Worm (Caenorhabditis elegans): ENCODE results near the gene col-81.

Gene col-81

ce11 chrII:11041846-11042262, 28.3 kb upstream of the col-81 start:
- TF ChIP-seq lin-13 (tag; optimal IDR thresholded peaks at IDR 0.05) (no peak), mep-1 (tag; optimal IDR thresholded peaks at IDR 0.05) (no peak), unc-120 (tag; optimal IDR thresholded peaks at IDR 0.05; ENCODE audit: poor library complexity, severe bottlenecking) (peak; percentile 60), tbx-8 (GFP tag; optimal IDR thresholded peaks at IDR 0.05) (no peak), pha-4 (tag; optimal IDR thresholded peaks at IDR 0.05) (no peak), hlh-1 (tag; optimal IDR thresholded peaks at IDR 0.05) (peak; percentile 90), unc-62 (GFP tag; optimal IDR thresholded peaks at IDR 0.05) (peak; percentile 58), nhr-2 (tag; optimal IDR thresholded peaks at IDR 0.05) (no peak), ceh-43 (GFP tag; optimal IDR thresholded peaks at IDR 0.05) (no peak), M03D4.4 (tag; optimal IDR thresholded peaks at IDR 0.05) (peak; percentile 42), snpc-4 (tag; optimal IDR thresholded peaks at IDR 0.05) (no peak), lsy-2 (tag; optimal IDR thresholded peaks at IDR 0.05) (no peak), ham-2 (GFP tag; optimal IDR thresholded peaks at IDR 0.05) (no peak), ceh-39 (tag; optimal IDR thresholded peaks at IDR 0.05) (no peak), ztf-11 (tag; optimal IDR thresholded peaks at IDR 0.05) (no peak), nhr-28 (tag; optimal IDR thresholded peaks at IDR 0.05) (no peak)

ce11 chrII:11041027-11041426, 27.5 kb upstream of the col-81 start, which contains the start of gene cey-1:
cey-1 (minus strand) TSS chrII:11041206.
- TF ChIP-seq sem-2 (GFP tag; optimal IDR thresholded peaks at IDR 0.05) (no peak), nhr-76 (tag; optimal IDR thresholded peaks at IDR 0.05) (no peak), ceh-39 (tag; optimal IDR thresholded peaks at IDR 0.05) (no peak), unc-120 (tag; optimal IDR thresholded peaks at IDR 0.05; ENCODE audit: poor library complexity, severe bottlenecking) (no peak), nhr-237 (tag; optimal IDR thresholded peaks at IDR 0.05) (no peak), bed-3 (GFP tag; optimal IDR thresholded peaks at IDR 0.05) (no peak), mls-2 (tag; optimal IDR thresholded peaks at IDR 0.05) (no peak), zip-8 (tag; optimal IDR thresholded peaks at IDR 0.05) (no peak), ces-1 (GFP tag; optimal IDR thresholded peaks at IDR 0.05) (no peak), mep-1 (tag; optimal IDR thresholded peaks at IDR 0.05) (no peak), M03D4.4 (tag; optimal IDR thresholded peaks at IDR 0.05) (no peak), hlh-1 (tag; optimal IDR thresholded peaks at IDR 0.05) (no peak), ceh-43 (GFP tag; optimal IDR thresholded peaks at IDR 0.05) (no peak), unc-39 (tag; optimal IDR thresholded peaks at IDR 0.05) (no peak), drap-1 (GFP tag; optimal IDR thresholded peaks at IDR 0.05) (no peak), ham-2 (GFP tag; optimal IDR thresholded peaks at IDR 0.05) (no peak), nhr-28 (tag; optimal IDR thresholded peaks at IDR 0.05) (no peak), elt-3 (tag; optimal IDR thresholded peaks at IDR 0.05) (no peak), flh-1 (GFP tag; optimal IDR thresholded peaks at IDR 0.05) (no peak), tbx-8 (GFP tag; optimal IDR thresholded peaks at IDR 0.05) (no peak)

- TF ChIP-seq pha-4 (tag; optimal IDR thresholded peaks at IDR 0.05) (no peak), ceh-83 (GFP tag; optimal IDR thresholded peaks at IDR 0.05) (no peak), mls-2 (tag; optimal IDR thresholded peaks at IDR 0.05) (no peak), ceh-43 (GFP tag; optimal IDR thresholded peaks at IDR 0.05) (no peak), hlh-1 (tag; optimal IDR thresholded peaks at IDR 0.05) (no peak), M03D4.4 (tag; optimal IDR thresholded peaks at IDR 0.05) (no peak), elt-1 (tag; optimal IDR thresholded peaks at IDR 0.05; ENCODE audit: borderline replicate concordance, insufficient read depth) (no peak), nhr-28 (tag; optimal IDR thresholded peaks at IDR 0.05) (no peak), snpc-4 (tag; optimal IDR thresholded peaks at IDR 0.05) (no peak)
Measured at ce11 chrII:11040140-11040539, 26.6 kb upstream of the col-81 start.

ce11 chrII:11035774-11036173, 22.2 kb upstream of the col-81 start, which contains the start of gene srlf-15:
srlf-15 (plus strand) TSS chrII:11036074.
- TF ChIP-seq nhr-12 (tag; optimal IDR thresholded peaks at IDR 0.05): no peak
- TF ChIP-seq ces-1 (GFP tag; optimal IDR thresholded peaks at IDR 0.05): no peak
- TF ChIP-seq M03D4.4 (tag; optimal IDR thresholded peaks at IDR 0.05): no peak
- TF ChIP-seq ceh-83 (GFP tag; optimal IDR thresholded peaks at IDR 0.05): no peak
- TF ChIP-seq bed-3 (GFP tag; optimal IDR thresholded peaks at IDR 0.05): no peak
- no peak for TF ChIP-seq mab-5 (tag; optimal IDR thresholded peaks at IDR 0.05)
- TF ChIP-seq elt-3 (tag; optimal IDR thresholded peaks at IDR 0.05): no peak
- TF ChIP-seq nhr-237 (tag; optimal IDR thresholded peaks at IDR 0.05): no peak
- no peak for TF ChIP-seq hlh-1 (tag; optimal IDR thresholded peaks at IDR 0.05)
- TF ChIP-seq lsy-2 (tag; optimal IDR thresholded peaks at IDR 0.05): no peak
- TF ChIP-seq sptf-1 (tag; optimal IDR thresholded peaks at IDR 0.05): no peak
- no peak for TF ChIP-seq nhr-2 (tag; optimal IDR thresholded peaks at IDR 0.05)
- TF ChIP-seq unc-39 (tag; optimal IDR thresholded peaks at IDR 0.05): no peak
- no peak for TF ChIP-seq pha-4 (tag; optimal IDR thresholded peaks at IDR 0.05)
- no peak for TF ChIP-seq snpc-4 (tag; optimal IDR thresholded peaks at IDR 0.05)
- no peak for TF ChIP-seq ceh-43 (GFP tag; optimal IDR thresholded peaks at IDR 0.05)
- TF ChIP-seq flh-1 (GFP tag; optimal IDR thresholded peaks at IDR 0.05): no peak
- TF ChIP-seq cnd-1 (tag; optimal IDR thresholded peaks at IDR 0.05): no peak
- no peak for TF ChIP-seq lin-13 (tag; optimal IDR thresholded peaks at IDR 0.05)
- TF ChIP-seq ceh-39 (tag; optimal IDR thresholded peaks at IDR 0.05): no peak
